Worm (Caenorhabditis elegans) whole organism, L4 larva: ENCODE data around the gene R02F11.1.

Source experiments
- R02D3.7 ChIP-seq: fragments of 150-350 bp; sonication (generic microtip); optimal IDR thresholded peaks from 3 replicates; lab custom pipeline; 2014; ENCODE audit warnings: missing biosample characterization, missing genetic modification characterization
- Y48G9A.11 ChIP-seq: fragments of 200-800 bp; sonication (Bioruptor generic); IDR thresholded peaks from 2 replicates; pipeline ENCODE4 v1.3.6; 2022; ENCODE audit warnings: missing genetic modification reagents, missing genetic modification characterization, missing compliant biosample characterization
- Y5F2A.4 ChIP-seq: fragments of 200-800 bp; sonication (Bioruptor generic); optimal IDR thresholded peaks from 2 replicates; lab custom pipeline; 2018; ENCODE audit warnings: mild to moderate bottlenecking, missing genetic modification characterization, missing compliant biosample characterization
- Y75B8A.6 ChIP-seq: fragments of 200-800 bp; sonication (Bioruptor generic); IDR thresholded peaks from 2 replicates; pipeline ENCODE4 v1.3.6; 2022; ENCODE audit warnings: missing genetic modification reagents, missing genetic modification characterization, missing compliant biosample characterization
- ZK337.2 ChIP-seq: fragments of 200-800 bp; sonication (Bioruptor generic); IDR thresholded peaks from 2 replicates; pipeline ENCODE4 v1.3.6; 2022; ENCODE audit warnings: missing genetic modification reagents, missing genetic modification characterization, missing compliant biosample characterization
- aha-1 ChIP-seq: fragments of 150-350 bp; peaks from one replicate; lab custom pipeline; 2014; ENCODE audit warnings: missing biosample characterization, missing genetic modification characterization
- aly-2 ChIP-seq: sonication (generic microtip); optimal IDR thresholded peaks from 2 replicates; lab custom pipeline; 2018; ENCODE audit warnings: missing biosample characterization, missing genetic modification characterization
- ama-1 ChIP-seq: fragments of 150-350 bp; optimal IDR thresholded peaks from 2 replicates; lab custom pipeline; 2014; ENCODE audit warnings: inconsistent platforms, mixed read lengths
- arid-1 ChIP-seq: fragments of 200-800 bp; sonication (Bioruptor generic); conservative IDR thresholded peaks from 2 replicates; pipeline ENCODE4 v1.3.6; 2022; ENCODE audit warnings: missing genetic modification reagents, missing genetic modification characterization, missing compliant biosample characterization
- attf-4 ChIP-seq: sonication (generic microtip); optimal IDR thresholded peaks from 3 replicates; lab custom pipeline; 2017; ENCODE audit warnings: missing biosample characterization, missing genetic modification characterization
- ceh-20 ChIP-seq: fragments of 200-800 bp; sonication (Bioruptor generic); IDR thresholded peaks from 2 replicates; pipeline ENCODE4 v1.3.6; 2022; ENCODE audit warnings: missing genetic modification reagents, missing genetic modification characterization, missing compliant biosample characterization
- ceh-62 ChIP-seq: sonication (generic microtip); optimal IDR thresholded peaks from 2 replicates; lab custom pipeline; 2017; ENCODE audit warnings: missing biosample characterization, missing genetic modification characterization
- ceh-82 ChIP-seq: sonication (generic microtip); optimal IDR thresholded peaks from 2 replicates; lab custom pipeline; 2017; ENCODE audit warnings: missing biosample characterization, missing genetic modification characterization
- daf-12 ChIP-seq: fragments of 150-350 bp; optimal IDR thresholded peaks from 2 replicates; lab custom pipeline; 2014; ENCODE audit warnings: missing biosample characterization, missing genetic modification reagents, missing genetic modification characterization
- dmd-6 ChIP-seq: fragments of 200-800 bp; sonication (Bioruptor generic); IDR thresholded peaks from 2 replicates; pipeline ENCODE4 v1.3.6; 2022; ENCODE audit warnings: missing genetic modification reagents, missing genetic modification characterization, missing compliant biosample characterization
- egl-43 ChIP-seq: fragments of 200-800 bp; sonication (Bioruptor generic); IDR thresholded peaks from 2 replicates; pipeline ENCODE4 v1.3.6; 2022; ENCODE audit warnings: missing genetic modification reagents, missing genetic modification characterization, missing compliant biosample characterization
- fkh-10 ChIP-seq: fragments of 150-350 bp; optimal IDR thresholded peaks from 2 replicates; lab custom pipeline; 2014; ENCODE audit warnings: missing biosample characterization, missing genetic modification reagents, missing genetic modification characterization
- hif-1 ChIP-seq, 2 experiments: sonication (generic microtip); optimal IDR thresholded peaks; 2 replicates each; lab custom pipeline; 2016 to 2017; ENCODE audit warnings: missing compliant biosample characterization in 2 of 2, missing genetic modification characterization in 2 of 2, missing genetic modification reagents in 2 of 2, missing genotype in 2 of 2, mild to moderate bottlenecking in 1 of 2
- hlh-11 ChIP-seq: fragments of 200-800 bp; sonication (Bioruptor generic); optimal IDR thresholded peaks from 2 replicates; lab custom pipeline; 2018; ENCODE audit warnings: mild to moderate bottlenecking, missing genetic modification characterization, missing compliant biosample characterization
- hlh-30 ChIP-seq: sonication (generic microtip); optimal IDR thresholded peaks from 2 replicates; lab custom pipeline; 2017; ENCODE audit warnings: antibody characterized with exemption, mild to moderate bottlenecking, missing genetic modification characterization, missing compliant biosample characterization; ENCODE audit not compliant: insufficient read depth
- lim-7 ChIP-seq: fragments of 200-800 bp; sonication (Bioruptor generic); IDR thresholded peaks from 2 replicates; pipeline ENCODE4 v1.3.6; 2022; ENCODE audit warnings: missing genetic modification characterization, missing compliant biosample characterization
- lsy-2 ChIP-seq, 2 experiments: fragments of 150-350 bp in 1 of 2; sonication (generic microtip) in 1 of 2; optimal IDR thresholded peaks; 2 replicates each; lab custom pipeline; 2014 to 2017; ENCODE audit warnings: missing biosample characterization in 2 of 2, missing genetic modification characterization in 2 of 2
- madf-5 ChIP-seq, 2 experiments: fragments of 200-800 bp; sonication (Bioruptor generic); IDR thresholded peaks; 2 replicates each; pipeline ENCODE4 v1.3.6; 2022; ENCODE audit warnings: missing compliant biosample characterization in 2 of 2, missing genetic modification characterization in 2 of 2
- mdl-1 ChIP-seq, 2 experiments: fragments of 150-350 bp in 1 of 2; sonication (generic microtip) in 1 of 2; optimal IDR thresholded peaks; 2 replicates each; lab custom pipeline; 2014 to 2017; ENCODE audit warnings: missing biosample characterization in 2 of 2, missing genetic modification characterization in 2 of 2
- mdt-29 ChIP-seq: fragments of 200-800 bp; sonication (Bioruptor generic); IDR thresholded peaks from 2 replicates; pipeline ENCODE4 v1.3.6; 2022; ENCODE audit warnings: missing genetic modification reagents, missing genetic modification characterization, missing compliant biosample characterization
- mes-2 ChIP-seq: sonication (generic microtip); optimal IDR thresholded peaks from 2 replicates; lab custom pipeline; 2016; ENCODE audit warnings: missing genotype, mild to moderate bottlenecking, missing genetic modification characterization, missing compliant biosample characterization; ENCODE audit not compliant: poor library complexity, severe bottlenecking
- mxl-3 ChIP-seq: fragments of 200-800 bp; sonication (Bioruptor generic); optimal IDR thresholded peaks from 2 replicates; lab custom pipeline; 2018; ENCODE audit warnings: mild to moderate bottlenecking, missing genetic modification characterization, missing compliant biosample characterization
- nhr-102 ChIP-seq: sonication (generic microtip); optimal IDR thresholded peaks from 2 replicates; lab custom pipeline; 2016; ENCODE audit warnings: mild to moderate bottlenecking, missing genetic modification characterization, moderate library complexity, missing compliant biosample characterization
- nhr-11 ChIP-seq: fragments of 150-350 bp; optimal IDR thresholded peaks from 2 replicates; lab custom pipeline; 2014; ENCODE audit warnings: missing biosample characterization, missing genetic modification characterization
- nhr-111 ChIP-seq: fragments of 200-800 bp; sonication (Bioruptor generic); optimal IDR thresholded peaks from 2 replicates; lab custom pipeline; 2018; ENCODE audit warnings: mild to moderate bottlenecking, missing genetic modification characterization, missing compliant biosample characterization
- nhr-237 ChIP-seq: sonication (generic microtip); optimal IDR thresholded peaks from 2 replicates; lab custom pipeline; 2017; ENCODE audit warnings: missing biosample characterization, missing genetic modification characterization
- nhr-42 ChIP-seq: fragments of 200-800 bp; sonication (Bioruptor generic); IDR thresholded peaks from 2 replicates; pipeline ENCODE4 v1.3.6; 2022; ENCODE audit warnings: missing genetic modification characterization, missing compliant biosample characterization
- nhr-76 ChIP-seq: fragments of 150-350 bp; optimal IDR thresholded peaks from 2 replicates; lab custom pipeline; 2014; ENCODE audit warnings: missing biosample characterization, missing genetic modification characterization
- nhr-77 ChIP-seq: fragments of 150-350 bp; optimal IDR thresholded peaks from 2 replicates; lab custom pipeline; 2014; ENCODE audit warnings: missing biosample characterization, missing genetic modification characterization
- rbr-2 ChIP-seq: sonication (generic microtip); optimal IDR thresholded peaks from 2 replicates; lab custom pipeline; 2016; ENCODE audit warnings: missing genotype, missing genetic modification characterization, missing compliant biosample characterization
- saeg-2 ChIP-seq: fragments of 200-800 bp; sonication (Bioruptor generic); IDR thresholded peaks from 2 replicates; pipeline ENCODE4 v1.3.6; 2022; ENCODE audit warnings: missing genetic modification reagents, missing genetic modification characterization, missing compliant biosample characterization
- skn-1 ChIP-seq: fragments of 150-350 bp; optimal IDR thresholded peaks from 2 replicates; lab custom pipeline; 2014; ENCODE audit warnings: missing biosample characterization, missing genetic modification characterization
- snpc-1.2 ChIP-seq: fragments of 200-800 bp; sonication (Bioruptor generic); IDR thresholded peaks from 2 replicates; pipeline ENCODE4 v1.3.6; 2022; ENCODE audit warnings: missing genetic modification reagents, missing genetic modification characterization, missing compliant biosample characterization
- tag-97 ChIP-seq: fragments of 200-800 bp; sonication (Bioruptor generic); IDR thresholded peaks from 2 replicates; pipeline ENCODE4 v1.3.6; 2022; ENCODE audit warnings: missing genetic modification characterization, missing compliant biosample characterization
- unc-62 ChIP-seq, 3 experiments: fragments of 150-350 bp in 1 of 3; sonication (generic microtip); optimal IDR thresholded peaks in 2 of 3; peaks in 1 of 3; 1 replicate in 1 of 3; 2 replicates in 2 of 3; lab custom pipeline; 2014 to 2017; ENCODE audit warnings: missing biosample characterization in 3 of 3, missing genetic modification characterization in 3 of 3, missing genetic modification reagents in 3 of 3, missing genotype in 1 of 3
- vab-7 ChIP-seq: fragments of 200-800 bp; sonication (Bioruptor generic); IDR thresholded peaks from 2 replicates; pipeline ENCODE4 v1.3.6; 2022; ENCODE audit warnings: missing genetic modification reagents, missing genetic modification characterization, missing compliant biosample characterization
- zag-1 ChIP-seq: fragments of 150-350 bp; optimal IDR thresholded peaks from 2 replicates; lab custom pipeline; 2014; ENCODE audit warnings: missing biosample characterization, missing genetic modification characterization
- zip-2 ChIP-seq: fragments of 150-350 bp; optimal IDR thresholded peaks from 2 replicates; lab custom pipeline; 2014; ENCODE audit warnings: missing biosample characterization, missing genetic modification characterization
- ztf-7 ChIP-seq: fragments of 150-350 bp; optimal IDR thresholded peaks from 2 replicates; lab custom pipeline; 2014; ENCODE audit warnings: missing biosample characterization, missing genetic modification characterization

The R02F11.1 gene

DNA sequence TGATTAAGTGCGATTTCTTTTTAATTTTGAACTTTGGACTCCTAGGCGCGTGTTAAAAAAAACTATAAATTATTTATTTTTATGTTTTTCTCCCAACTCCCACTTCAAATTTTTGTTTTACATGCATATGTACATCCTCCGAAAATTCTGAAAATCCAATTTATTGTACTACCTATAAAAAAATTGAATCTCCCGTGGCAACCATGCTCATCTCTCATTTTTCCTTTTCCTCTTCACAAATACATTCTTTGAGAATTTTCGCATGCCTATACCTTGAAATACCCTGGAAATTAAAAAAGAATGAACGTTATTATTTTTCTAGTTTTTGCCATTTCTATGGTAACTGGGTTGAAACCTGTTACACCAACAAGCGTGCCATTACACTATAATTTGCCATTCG is 12.1 kb upstream of the R02F11.1 start, which contains the start of gene R02F11.10:
Gene R02F11.10 (plus strand): TSS at position 301 of the 400 bp plus-strand sequence.
- TF ChIP-seq dmd-6 (GFP tag; lab: Robert Waterston, UW) (no peak), nhr-237 (tag; lab: Kevin White, UChicago) (no peak), aha-1 (tag; lab: Kevin White, UChicago) (peak; percentile 37), ztf-7 (tag; lab: Kevin White, UChicago) (no peak), saeg-2 (no peak)

- TF ChIP-seq zip-2 (tag; lab: Kevin White, UChicago) (no peak), Y48G9A.11 (GFP tag; lab: Robert Waterston, UW) (no peak), unc-62 (GFP tag; optimal IDR thresholded peaks at IDR 0.05 in 1 of 2; lab: Kevin White, UChicago) (no peak), unc-62 (tag; optimal IDR thresholded peaks at IDR 0.05; lab: Kevin White, UChicago) (no peak), tag-97 (no peak), ceh-20 (no peak), aly-2 (no peak), egl-43 (GFP tag; lab: Robert Waterston, UW) (no peak), mxl-3 (no peak), nhr-111 (GFP tag; lab: Kevin White, UChicago) (no peak), R02D3.7 (tag; lab: Kevin White, UChicago) (no peak), mdt-29 (no peak)
- TF ChIP-seq, all 104 proteins: peak for 0
Observed at ce11 chrV:4790368-4790767, 10.5 kb upstream of the R02F11.1 start, which contains the start of gene R02F11.12. R02F11.12 (plus strand) TSS chrV:4790668.

- no peak for TF ChIP-seq rbr-2 (tag; lab: Kevin White, UChicago)
- no peak for TF ChIP-seq hlh-11 (tag; lab: Kevin White, UChicago)
- no peak for TF ChIP-seq skn-1
- no peak for TF ChIP-seq ZK337.2 (GFP tag; lab: Robert Waterston, UW)
- TF ChIP-seq nhr-102 (tag; lab: Kevin White, UChicago), result no peak
- no peak for TF ChIP-seq attf-4 (tag; lab: Kevin White, UChicago)
- no peak for TF ChIP-seq nhr-76
- no peak for TF ChIP-seq saeg-2
- no peak for TF ChIP-seq arid-1
- TF ChIP-seq, all 104 proteins: peak for 0
Observed at ce11 chrV:4791569-4791968, 9.3 kb upstream of the R02F11.1 start, which contains the start of gene R02F11.11. R02F11.11 (plus strand) TSS chrV:4791869.

ce11 chrV:4794308-4794707 is 6.6 kb upstream of the R02F11.1 start, which contains the start of gene R02F11.2:
R02F11.2 (plus strand) TSS chrV:4794599.
- TF ChIP-seq vab-7 (GFP tag; lab: Robert Waterston, UW), result no peak
- no peak for TF ChIP-seq hlh-30 (tag; lab: Kevin White, UChicago)
- TF ChIP-seq madf-5 (GFP tag; IDR thresholded peaks at IDR 0.05; lab: Robert Waterston, UW), result no peak
- TF ChIP-seq nhr-11 (tag; lab: Kevin White, UChicago), result peak; percentile 60
- TF ChIP-seq daf-12 (tag; lab: Kevin White, UChicago), result no peak

DNA sequence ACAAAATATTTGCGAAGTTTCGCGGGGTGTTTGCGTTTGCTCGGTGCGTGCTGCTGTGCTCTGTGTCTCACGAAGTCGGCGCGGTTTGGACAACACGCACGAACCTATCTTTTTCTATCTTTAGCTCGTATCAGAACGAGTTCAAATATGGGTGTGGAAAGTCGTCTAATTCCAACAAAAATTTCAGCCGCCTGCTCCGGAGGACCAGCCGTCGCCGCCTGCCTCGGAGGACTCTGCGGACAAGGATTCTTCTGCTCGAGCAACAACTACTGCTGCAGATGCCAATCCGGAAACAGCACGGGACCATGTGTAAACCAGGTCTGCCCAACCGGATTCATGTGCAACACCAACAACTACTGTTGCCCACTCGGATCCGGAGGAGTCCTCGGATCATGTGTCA is 1.0 kb downstream of the R02F11.1 start:
- TF ChIP-seq snpc-1.2 (GFP tag; lab: Robert Waterston, UW) (peak; percentile 30; the same call in 1 of the 2 replicates), saeg-2 (no peak), Y5F2A.4 (GFP tag; lab: Kevin White, UChicago) (no peak), lim-7 (GFP tag; lab: Robert Waterston, UW) (no peak), hif-1 (tag; optimal IDR thresholded peaks at IDR 0.05; lab: Kevin White, UChicago) (no peak), fkh-10 (GFP tag; lab: Kevin White, UChicago) (no peak), mdl-1 (tag; optimal IDR thresholded peaks at IDR 0.05; lab: Kevin White, UChicago) (no peak), ceh-82 (tag; lab: Kevin White, UChicago) (no peak), Y75B8A.6 (no peak), madf-5 (GFP tag; IDR thresholded peaks at IDR 0.05; lab: Robert Waterston, UW) (no peak), unc-62 (GFP tag; optimal IDR thresholded peaks at IDR 0.05 in 1 of 2; lab: Kevin White, UChicago) (no peak), unc-62 (tag; optimal IDR thresholded peaks at IDR 0.05; lab: Kevin White, UChicago) (no peak), mdt-29 (no peak), aly-2 (no peak), ceh-62 (tag; lab: Kevin White, UChicago) (no peak), nhr-77 (tag; lab: Kevin White, UChicago) (no peak), mes-2 (no peak), ztf-7 (tag; lab: Kevin White, UChicago) (no peak), egl-43 (GFP tag; lab: Robert Waterston, UW) (peak; percentile 73; the same call in 1 of the 2 replicates), ama-1 (no peak), ceh-20 (no peak), zag-1 (tag; lab: Kevin White, UChicago) (no peak), nhr-42 (GFP tag; lab: Robert Waterston, UW) (no peak), lsy-2 (tag; optimal IDR thresholded peaks at IDR 0.05; lab: Kevin White, UChicago) (no peak)
